Worm (Caenorhabditis elegans) whole organism, young adult: Measurements from ENCODE around the gene sri-78.
"Not testable (repeated sequence)": the region's sequence is repeated elsewhere in the genome, so short reads cannot be mapped to it uniquely, and the experiment has no call there.

ENCODE experiments used
- F22D6.2 ChIP-seq: sonication (generic microtip); optimal IDR thresholded peaks from 2 replicates; lab custom pipeline; 2016; ENCODE audit warnings: mild to moderate bottlenecking, missing genetic modification characterization, missing compliant biosample characterization
- F37B4.10 ChIP-seq: fragments of 200-800 bp; sonication (Bioruptor generic); IDR thresholded peaks from 2 replicates; pipeline ENCODE4 v1.3.6; 2022; ENCODE audit warnings: missing genetic modification characterization, missing compliant biosample characterization
- T26A5.8 ChIP-seq: sonication (generic microtip); optimal IDR thresholded peaks from 2 replicates; lab custom pipeline; 2016; ENCODE audit warnings: missing genetic modification characterization, missing compliant biosample characterization
- Y53G8AR.9 ChIP-seq: fragments of 200-800 bp; sonication (Bioruptor generic); conservative IDR thresholded peaks from 2 replicates; pipeline ENCODE4 v1.3.6; 2022; ENCODE audit warnings: missing genetic modification reagents, missing genetic modification characterization, missing compliant biosample characterization
- Y56A3A.18 ChIP-seq: fragments of 200-800 bp; sonication (Bioruptor generic); IDR thresholded peaks from 2 replicates; pipeline ENCODE4 v1.3.6; 2022; ENCODE audit warnings: missing genetic modification reagents, missing genetic modification characterization, missing compliant biosample characterization
- Y95B8A.8 ChIP-seq: fragments of 200-800 bp; sonication (Bioruptor generic); IDR thresholded peaks from 2 replicates; pipeline ENCODE4 v1.3.6; 2022; ENCODE audit warnings: missing genetic modification reagents, missing genetic modification characterization, missing compliant biosample characterization
- ama-1 ChIP-seq, 3 experiments: fragments of 150-350 bp in 1 of 3; sonication (generic microtip) in 2 of 3; optimal IDR thresholded peaks; 2 replicates each; lab custom pipeline; 2014 to 2018; ENCODE audit warnings: missing biosample characterization in 2 of 3, missing genetic modification characterization in 2 of 3, missing genetic modification reagents in 2 of 3
- aptf-2 ChIP-seq: fragments of 200-800 bp; sonication (Bioruptor generic); conservative IDR thresholded peaks from 2 replicates; pipeline ENCODE4 v1.3.6; 2022; ENCODE audit warnings: missing genetic modification reagents, missing genetic modification characterization, missing compliant biosample characterization
- aptf-3 ChIP-seq: fragments of 200-800 bp; sonication (Bioruptor generic); IDR thresholded peaks from 2 replicates; pipeline ENCODE4 v1.3.6; 2022; ENCODE audit warnings: missing genetic modification characterization, missing compliant biosample characterization
- attf-5 ChIP-seq: fragments of 200-800 bp; sonication (Bioruptor generic); optimal IDR thresholded peaks from 2 replicates; lab custom pipeline; 2018; ENCODE audit warnings: mild to moderate bottlenecking, missing genetic modification characterization, missing compliant biosample characterization
- cebp-2 ChIP-seq: fragments of 200-800 bp; sonication (Bioruptor generic); IDR thresholded peaks from 2 replicates; pipeline ENCODE4 v1.3.6; 2022; ENCODE audit warnings: missing genetic modification characterization, missing compliant biosample characterization
- ceh-79 ChIP-seq: sonication (generic microtip); optimal IDR thresholded peaks from 2 replicates; lab custom pipeline; 2017; ENCODE audit warnings: mild to moderate bottlenecking, missing genetic modification characterization, missing compliant biosample characterization
- ceh-91 ChIP-seq: fragments of 200-800 bp; sonication (Bioruptor generic); IDR thresholded peaks from 2 replicates; pipeline ENCODE4 v1.3.6; 2022; ENCODE audit warnings: missing genetic modification reagents, missing genetic modification characterization, missing compliant biosample characterization
- dox-1 ChIP-seq: fragments of 200-800 bp; sonication (Bioruptor generic); IDR thresholded peaks from 2 replicates; pipeline ENCODE4 v1.3.6; 2022; ENCODE audit warnings: missing genetic modification reagents, missing genetic modification characterization, missing compliant biosample characterization
- egl-18 ChIP-seq: fragments of 200-800 bp; sonication (Bioruptor generic); IDR thresholded peaks from 2 replicates; pipeline ENCODE4 v1.3.6; 2022; ENCODE audit warnings: missing genetic modification reagents, missing genetic modification characterization, missing compliant biosample characterization
- ets-4 ChIP-seq: fragments of 200-800 bp; sonication (Bioruptor generic); optimal IDR thresholded peaks from 2 replicates; lab custom pipeline; 2018; ENCODE audit warnings: mild to moderate bottlenecking, missing genetic modification characterization, missing compliant biosample characterization
- fkh-3 ChIP-seq: sonication (generic microtip); optimal IDR thresholded peaks from 2 replicates; lab custom pipeline; 2016; ENCODE audit warnings: mild to moderate bottlenecking, missing genetic modification characterization, missing compliant biosample characterization
- him-1 ChIP-seq: sonication (generic microtip); optimal IDR thresholded peaks from 2 replicates; lab custom pipeline; 2016; ENCODE audit warnings: missing genotype, missing genetic modification reagents, missing genetic modification characterization, missing compliant biosample characterization
- hmg-20 ChIP-seq: fragments of 200-800 bp; sonication (Bioruptor generic); IDR thresholded peaks from 2 replicates; pipeline ENCODE4 v1.3.6; 2022; ENCODE audit warnings: missing genetic modification reagents, missing genetic modification characterization, missing compliant biosample characterization
- lin-54 ChIP-seq: fragments of 200-800 bp; sonication (Bioruptor generic); optimal IDR thresholded peaks from 2 replicates; lab custom pipeline; 2018; ENCODE audit warnings: mild to moderate bottlenecking, missing genetic modification characterization, missing compliant biosample characterization
- lsy-27 ChIP-seq: sonication (generic microtip); optimal IDR thresholded peaks from 2 replicates; lab custom pipeline; 2017; ENCODE audit warnings: missing genetic modification characterization, mild to moderate bottlenecking, missing compliant biosample characterization, antibody characterized with exemption, missing genotype, borderline replicate concordance; ENCODE audit not compliant: insufficient read depth
- madf-10 ChIP-seq: sonication (generic microtip); optimal IDR thresholded peaks from 2 replicates; lab custom pipeline; 2016; ENCODE audit warnings: mild to moderate bottlenecking, missing genetic modification characterization, missing compliant biosample characterization
- madf-3 ChIP-seq: fragments of 200-800 bp; sonication (Bioruptor generic); IDR thresholded peaks from 2 replicates; pipeline ENCODE4 v1.3.6; 2022; ENCODE audit warnings: missing genetic modification reagents, missing genetic modification characterization, missing compliant biosample characterization
- madf-8 ChIP-seq: fragments of 200-800 bp; sonication (Bioruptor generic); conservative IDR thresholded peaks from 2 replicates; pipeline ENCODE4 v1.3.6; 2022; ENCODE audit warnings: missing genetic modification reagents, missing genetic modification characterization, missing compliant biosample characterization
- nhr-80 ChIP-seq: sonication (generic microtip); optimal IDR thresholded peaks from 2 replicates; lab custom pipeline; 2016; ENCODE audit warnings: missing genetic modification characterization, missing compliant biosample characterization
- sdz-38 ChIP-seq: sonication (generic microtip); optimal IDR thresholded peaks from 2 replicates; lab custom pipeline; 2016; ENCODE audit warnings: missing genotype, missing genetic modification characterization, missing compliant biosample characterization
- snpc-1.3 ChIP-seq: sonication (generic microtip); optimal IDR thresholded peaks from 2 replicates; lab custom pipeline; 2017; ENCODE audit warnings: missing genetic modification characterization, mild to moderate bottlenecking, missing compliant biosample characterization, antibody characterized with exemption, moderate library complexity, missing genotype, missing genetic modification reagents; ENCODE audit not compliant: insufficient read depth
- snpc-4 ChIP-seq, 5 experiments: fragments of 150-350 bp in 1 of 5; sonication (generic microtip) in 4 of 5; optimal IDR thresholded peaks; 2 replicates each; lab custom pipeline; 2014 to 2018; ENCODE audit warnings: missing genetic modification characterization in 5 of 5, missing biosample characterization in 3 of 5, antibody characterized with exemption in 2 of 5, mild to moderate bottlenecking in 2 of 5, missing compliant biosample characterization in 2 of 5, missing genotype in 2 of 5, moderate library complexity in 2 of 5, missing genetic modification reagents in 1 of 5
- somi-1 ChIP-seq: fragments of 200-800 bp; sonication (Bioruptor generic); optimal IDR thresholded peaks from 2 replicates; lab custom pipeline; 2018; ENCODE audit warnings: mild to moderate bottlenecking, missing genetic modification characterization, missing compliant biosample characterization
- unc-62 ChIP-seq: fragments of 150-350 bp; optimal IDR thresholded peaks from 2 replicates; lab custom pipeline; 2014; ENCODE audit warnings: missing biosample characterization, missing genetic modification reagents, missing genetic modification characterization
- ztf-22 ChIP-seq: fragments of 200-800 bp; sonication (Bioruptor generic); optimal IDR thresholded peaks from 2 replicates; lab custom pipeline; 2018; ENCODE audit warnings: mild to moderate bottlenecking, missing genetic modification characterization, moderate library complexity, missing compliant biosample characterization
- ztf-25 ChIP-seq: fragments of 200-800 bp; sonication (Bioruptor generic); IDR thresholded peaks from 2 replicates; pipeline ENCODE4 v1.3.6; 2022; ENCODE audit warnings: missing genetic modification reagents, missing genetic modification characterization, missing compliant biosample characterization
- ztf-26 ChIP-seq: sonication (generic microtip); optimal IDR thresholded peaks from 2 replicates; lab custom pipeline; 2017; ENCODE audit warnings: missing genetic modification characterization, missing compliant biosample characterization
- ztf-6 ChIP-seq: fragments of 200-800 bp; sonication (Bioruptor generic); IDR thresholded peaks from 2 replicates; pipeline ENCODE4 v1.3.6; 2022; ENCODE audit warnings: missing genetic modification reagents, missing genetic modification characterization, missing compliant biosample characterization

sri-78 gene

ce11 chrII:3196966-3197365, 12.0 kb downstream of the sri-78 start, which contains the start of gene gcy-15 (continued):
- TF ChIP-seq ztf-25 (GFP tag; lab: Robert Waterston, UW) (no peak), ceh-79 (tag; lab: Kevin White, UChicago) (no peak), Y95B8A.8 (no peak), F22D6.2 (no peak)

DNA sequence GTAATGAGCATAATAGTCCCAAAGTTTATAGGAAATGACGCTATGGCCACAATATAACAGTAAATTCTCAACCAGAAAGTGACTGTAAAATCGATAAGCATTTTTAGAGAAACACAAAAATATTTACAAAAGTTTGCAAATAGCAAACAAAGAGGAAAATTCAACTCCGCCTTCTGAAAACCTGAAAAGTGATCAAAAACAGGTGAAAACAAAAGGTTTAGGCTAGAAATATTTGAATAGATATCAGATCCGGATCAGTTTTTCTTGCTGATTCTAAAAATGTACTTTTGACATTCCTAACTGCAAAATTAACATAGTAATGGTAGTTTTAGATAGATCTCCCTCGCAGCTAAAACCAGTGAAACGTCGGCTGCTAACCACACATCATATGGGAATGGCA, 14.0 kb downstream of the sri-78 start, which contains the start of gene sri-51:
Gene sri-51, minus strand, starts transcription at position 101 of the 400 bp plus-strand sequence.
- no peak for TF ChIP-seq ztf-26 (tag; lab: Kevin White, UChicago)
- no peak for TF ChIP-seq ceh-91 (GFP tag; lab: Robert Waterston, UW)
- no peak for TF ChIP-seq aptf-3
- no peak for TF ChIP-seq fkh-3 (tag; lab: Kevin White, UChicago)
- TF ChIP-seq T26A5.8 (tag; lab: Kevin White, UChicago) = no peak
- TF ChIP-seq somi-1 (GFP tag; lab: Kevin White, UChicago) = no peak
- no peak for TF ChIP-seq Y53G8AR.9 (GFP tag; lab: Robert Waterston, UW)
- no peak for TF ChIP-seq ama-1 (optimal IDR thresholded peaks at IDR 0.05; lab: Kevin White, UChicago)
- TF ChIP-seq ama-1 (GFP tag; optimal IDR thresholded peaks at IDR 0.05; lab: Kevin White, UChicago) = no peak
- no peak for TF ChIP-seq snpc-4 (GFP tag; optimal IDR thresholded peaks at IDR 0.05; lab: Kevin White, UChicago)
- no peak for TF ChIP-seq snpc-4 (tag; optimal IDR thresholded peaks at IDR 0.05; lab: Kevin White, UChicago)
- no peak for TF ChIP-seq lsy-27
- TF ChIP-seq cebp-2 (GFP tag; lab: Robert Waterston, UW) = no peak
- TF ChIP-seq aptf-2 = no peak
- no peak for TF ChIP-seq Y56A3A.18 (GFP tag; lab: Robert Waterston, UW)
- no peak for TF ChIP-seq madf-8 (GFP tag; lab: Robert Waterston, UW)
- TF ChIP-seq lin-54 (GFP tag; lab: Kevin White, UChicago) = no peak
- TF ChIP-seq egl-18 = no peak
- TF ChIP-seq F37B4.10 (GFP tag; lab: Robert Waterston, UW) = no peak
- TF ChIP-seq, all 124 proteins: peak for 0

DNA sequence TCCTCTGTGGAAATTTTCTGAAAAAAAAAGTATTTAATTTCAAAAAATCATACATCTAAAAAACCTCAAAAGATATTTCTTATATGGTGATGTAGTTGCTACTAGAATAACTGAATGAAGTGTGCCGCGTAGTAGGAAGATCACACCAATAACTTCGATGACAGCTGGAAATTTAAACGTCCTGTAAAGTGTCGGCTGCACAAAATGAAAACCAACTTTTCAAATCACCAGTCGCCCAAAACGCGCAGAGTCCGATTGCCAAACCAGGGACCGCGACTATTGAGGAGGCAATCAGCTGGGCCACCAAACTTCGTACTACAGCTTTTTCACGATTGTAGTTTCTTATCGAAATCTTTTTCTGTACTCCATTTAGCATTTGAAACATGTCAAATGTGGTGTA, 16.3 kb downstream of the sri-78 start, which contains the start of gene sri-48:
Gene sri-48, minus strand, starts transcription at position 101 of the 400 bp plus-strand sequence.
- TF ChIP-seq ztf-6; snpc-1.3 (tag; lab: Kevin White, UChicago); aptf-3: not testable (repeated sequence)

DNA sequence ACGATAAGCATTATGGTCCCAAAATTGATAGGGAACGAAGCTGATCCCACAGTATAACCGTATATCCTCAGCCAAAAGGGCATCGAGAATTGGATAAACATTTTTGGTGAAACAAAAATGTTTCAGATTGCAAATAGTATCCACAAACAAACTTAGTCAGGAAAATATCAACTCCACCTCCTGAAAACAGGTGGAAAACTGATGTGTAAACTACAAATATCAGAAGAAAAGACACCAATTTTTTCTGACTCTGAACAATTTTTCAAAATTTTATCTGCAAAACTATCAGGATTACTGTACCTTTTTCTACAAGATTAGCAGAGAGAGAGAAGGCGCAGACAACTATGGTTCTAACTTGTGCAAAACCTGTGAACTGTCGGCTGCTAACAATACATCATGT, 17.6 kb downstream of the sri-78 start, which contains the start of gene sri-53:
Gene sri-53, minus strand, starts transcription at position 101 of the 400 bp plus-strand sequence.
- TF ChIP-seq unc-62 (GFP tag; lab: Kevin White, UChicago) = no peak
- TF ChIP-seq ets-4 (GFP tag; lab: Kevin White, UChicago) = no peak
- no peak for TF ChIP-seq madf-10 (tag; lab: Kevin White, UChicago)
- TF ChIP-seq hmg-20 = no peak
- no peak for TF ChIP-seq madf-3
- TF ChIP-seq sdz-38 (tag; lab: Kevin White, UChicago) = no peak
- TF ChIP-seq him-1 (tag; lab: Kevin White, UChicago) = no peak
- no peak for TF ChIP-seq dox-1 (GFP tag; lab: Robert Waterston, UW)
- TF ChIP-seq ztf-22 (GFP tag; lab: Kevin White, UChicago) = no peak
- TF ChIP-seq attf-5 (GFP tag; lab: Kevin White, UChicago) = no peak
- TF ChIP-seq nhr-80 = no peak
- TF ChIP-seq snpc-4 (GFP tag; optimal IDR thresholded peaks at IDR 0.05; lab: Kevin White, UChicago) = no peak
- no peak for TF ChIP-seq snpc-4 (tag; optimal IDR thresholded peaks at IDR 0.05; lab: Kevin White, UChicago)
